Fruit fly (Drosophila melanogaster) whole organism, embryonic: ENCODE measurements around the gene Rtnl1.

Experiments used
- Aef1 ChIP-seq: fragments of 200-800 bp; sonication (Bioruptor generic); IDR thresholded peaks from 3 replicates; pipeline ENCODE4 v1.3.6; 2022; ENCODE audit warnings: missing biosample characterization, missing genetic modification characterization
- Awh ChIP-seq: fragments of 200-800 bp; sonication (Bioruptor generic); IDR thresholded peaks from 2 replicates; pipeline ENCODE4, ENCODE4 v1.3.6; 2022; ENCODE audit warnings: missing biosample characterization, missing genetic modification characterization
- BEAF-32 ChIP-seq: fragments of 200-800 bp; sonication (Bioruptor generic); optimal IDR thresholded peaks from 3 replicates; lab custom pipeline; 2017; ENCODE audit warnings: missing biosample characterization, missing genetic modification characterization, mild to moderate bottlenecking, moderate library complexity, missing genetic modification reagents
- C15 ChIP-seq: fragments of 200-800 bp; sonication (Bioruptor generic); IDR thresholded peaks from 3 replicates; pipeline ENCODE4 v1.3.6; 2022; ENCODE audit warnings: missing biosample characterization, missing genetic modification characterization
- CG10543 ChIP-seq: fragments of 200-800 bp; sonication (Bioruptor generic); optimal IDR thresholded peaks from 3 replicates; lab custom pipeline; 2017; ENCODE audit warnings: missing biosample characterization, mild to moderate bottlenecking, missing genetic modification characterization, moderate library complexity
- CG10959 ChIP-seq: fragments of 200-800 bp; sonication (Bioruptor generic); IDR thresholded peaks from 2 replicates; pipeline ENCODE4 v1.3.6; 2022; ENCODE audit warnings: missing biosample characterization, missing genetic modification characterization
- CG10979 ChIP-seq: fragments of 200-800 bp; sonication (Bioruptor generic); optimal IDR thresholded peaks from 2 replicates; lab custom pipeline; 2018; ENCODE audit warnings: missing biosample characterization, mild to moderate bottlenecking, missing genetic modification characterization, moderate library complexity
- CG12659 ChIP-seq: fragments of 200-800 bp; sonication (Bioruptor generic); optimal IDR thresholded peaks from 3 replicates; lab custom pipeline; 2017; ENCODE audit warnings: mild to moderate bottlenecking, missing biosample characterization, missing genetic modification reagents, missing genetic modification characterization
- CG13296 ChIP-seq: fragments of 200-800 bp; sonication (Bioruptor generic); optimal IDR thresholded peaks from 3 replicates; lab custom pipeline; 2018; ENCODE audit warnings: missing biosample characterization, mild to moderate bottlenecking, missing genetic modification characterization
- CG13894 ChIP-seq: fragments of 200-800 bp; sonication (Bioruptor generic); optimal IDR thresholded peaks from 3 replicates; lab custom pipeline; 2018; ENCODE audit warnings: missing biosample characterization, mild to moderate bottlenecking, missing genetic modification characterization, moderate library complexity
- CG14441 ChIP-seq: fragments of 200-800 bp; sonication (Bioruptor generic); IDR thresholded peaks from 2 replicates; pipeline ENCODE4 v1.3.6; 2022; ENCODE audit warnings: missing biosample characterization, missing genetic modification characterization
- CG15269 ChIP-seq: fragments of 200-800 bp; sonication (Bioruptor generic); optimal IDR thresholded peaks from 2 replicates; lab custom pipeline; 2018; ENCODE audit warnings: missing biosample characterization, mild to moderate bottlenecking, missing genetic modification characterization, moderate library complexity
- CG15514 ChIP-seq: fragments of 200-800 bp; sonication (Bioruptor generic); optimal IDR thresholded peaks from 3 replicates; lab custom pipeline; 2017; ENCODE audit warnings: missing biosample characterization, missing genetic modification characterization, mild to moderate bottlenecking, moderate library complexity, missing genetic modification reagents
- CG16815 ChIP-seq: fragments of 200-800 bp; sonication (Bioruptor generic); optimal IDR thresholded peaks from 3 replicates; lab custom pipeline; 2017; ENCODE audit warnings: missing biosample characterization, mild to moderate bottlenecking, missing genetic modification characterization
- CG31365 ChIP-seq: fragments of 200-800 bp; sonication (Bioruptor generic); optimal IDR thresholded peaks from 2 replicates; lab custom pipeline; 2018; ENCODE audit warnings: missing biosample characterization, mild to moderate bottlenecking, missing genetic modification characterization
- CG33557 ChIP-seq: fragments of 200-800 bp; sonication (Bioruptor generic); optimal IDR thresholded peaks from 2 replicates; lab custom pipeline; 2019; ENCODE audit warnings: missing biosample characterization, mild to moderate bottlenecking, missing genetic modification characterization, moderate library complexity
- CG4424 ChIP-seq: fragments of 200-800 bp; sonication (Bioruptor generic); optimal IDR thresholded peaks from 3 replicates; lab custom pipeline; 2016; ENCODE audit warnings: missing biosample characterization, missing genetic modification characterization
- CG4617 ChIP-seq: fragments of 200-800 bp; sonication (Bioruptor generic); optimal IDR thresholded peaks from 3 replicates; lab custom pipeline; 2016; ENCODE audit warnings: missing biosample characterization, missing genetic modification characterization, borderline replicate concordance
- CG5180 ChIP-seq: fragments of 200-800 bp; sonication (Bioruptor generic); optimal IDR thresholded peaks from 3 replicates; lab custom pipeline; 2017; ENCODE audit warnings: missing biosample characterization, missing genetic modification characterization, mild to moderate bottlenecking, moderate library complexity, missing genetic modification reagents
- CG7357 ChIP-seq: fragments of 200-800 bp; sonication (Bioruptor generic); IDR thresholded peaks from 3 replicates; pipeline ENCODE4 v1.3.6; 2022; ENCODE audit warnings: missing biosample characterization, missing genetic modification characterization
- CG9876 ChIP-seq: fragments of 200-800 bp; sonication (Bioruptor generic); optimal IDR thresholded peaks from 2 replicates; lab custom pipeline; 2016; ENCODE audit warnings: missing biosample characterization, missing genetic modification characterization
- CG9932 ChIP-seq: fragments of 200-800 bp; sonication (Bioruptor generic); IDR thresholded peaks from 2 replicates; pipeline ENCODE4 v1.3.6; 2022; ENCODE audit warnings: missing biosample characterization, missing genetic modification characterization
- D ChIP-seq, 2 experiments: fragments of 200-800 bp in 1 of 2; fragments of >200 bp in 1 of 2; sonication (Bioruptor generic) in 1 of 2; optimal IDR thresholded peaks; 2 replicates in 1 of 2; 3 replicates in 1 of 2; lab custom pipeline; 2017; ENCODE audit warnings: mild to moderate bottlenecking in 1 of 2, missing biosample characterization in 1 of 2, missing genetic modification characterization in 1 of 2, missing genetic modification reagents in 1 of 2
- Doc2 ChIP-seq: fragments of 200-800 bp; sonication (Bioruptor generic); IDR thresholded peaks from 2 replicates; pipeline ENCODE4 v1.3.6; 2022; ENCODE audit warnings: missing biosample characterization, missing genetic modification characterization
- Kr ChIP-seq: fragments of 200-800 bp; sonication (Bioruptor generic); optimal IDR thresholded peaks from 2 replicates; lab custom pipeline; 2017; ENCODE audit warnings: missing biosample characterization, mild to moderate bottlenecking, missing genetic modification characterization
- MTF-1 ChIP-seq: fragments of 200-800 bp; sonication (Bioruptor generic); optimal IDR thresholded peaks from 2 replicates; lab custom pipeline; 2018; ENCODE audit warnings: missing biosample characterization, mild to moderate bottlenecking, missing genetic modification characterization, borderline replicate concordance
- Neu2 ChIP-seq: fragments of 200-800 bp; sonication (Bioruptor generic); optimal IDR thresholded peaks from 3 replicates; lab custom pipeline; 2016; ENCODE audit warnings: missing biosample characterization, missing genetic modification characterization, borderline replicate concordance
- Poxn ChIP-seq: fragments of 200-800 bp; sonication (Bioruptor generic); IDR thresholded peaks from 2 replicates; pipeline ENCODE4 v1.3.6; 2022; ENCODE audit warnings: missing biosample characterization, missing genetic modification characterization
- Sry-δ ChIP-seq: fragments of 200-800 bp; sonication (Bioruptor generic); optimal IDR thresholded peaks from 2 replicates; lab custom pipeline; 2016; ENCODE audit warnings: missing biosample characterization, missing genetic modification characterization
- Usf ChIP-seq: fragments of 200-800 bp; sonication (Bioruptor generic); optimal IDR thresholded peaks from 2 replicates; lab custom pipeline; 2017; ENCODE audit warnings: missing genotype, missing biosample characterization, missing genetic modification characterization
- al ChIP-seq: fragments of 200-800 bp; sonication (Bioruptor generic); IDR thresholded peaks from 2 replicates; pipeline ENCODE4 v1.3.6; 2022; ENCODE audit warnings: missing biosample characterization, missing genetic modification characterization
- bab2 ChIP-seq: fragments of 200-800 bp; sonication (Bioruptor generic); optimal IDR thresholded peaks from 2 replicates; lab custom pipeline; 2016; ENCODE audit warnings: missing biosample characterization, missing genetic modification characterization
- bbx ChIP-seq: fragments of 200-800 bp; sonication (Bioruptor generic); IDR thresholded peaks from 2 replicates; pipeline ENCODE4 v1.3.6; 2022; ENCODE audit warnings: missing biosample characterization, missing genetic modification characterization; ENCODE audit not compliant: partially characterized antibody
- dan ChIP-seq: fragments of 200-800 bp; sonication (Bioruptor generic); IDR thresholded peaks from 2 replicates; pipeline ENCODE4 v1.3.6; 2022; ENCODE audit warnings: missing biosample characterization, missing genetic modification characterization
- fd3F ChIP-seq: fragments of 200-800 bp; sonication (Bioruptor generic); optimal IDR thresholded peaks from 2 replicates; lab custom pipeline; 2018; ENCODE audit warnings: missing biosample characterization, mild to moderate bottlenecking, missing genetic modification characterization, moderate library complexity
- gcm2 ChIP-seq: fragments of 200-800 bp; sonication (Bioruptor generic); optimal IDR thresholded peaks from 2 replicates; lab custom pipeline; 2016; ENCODE audit warnings: missing biosample characterization, missing genetic modification characterization
- gem ChIP-seq: fragments of 200-800 bp; sonication (Bioruptor generic); optimal IDR thresholded peaks from 2 replicates; lab custom pipeline; 2019; ENCODE audit warnings: missing biosample characterization, mild to moderate bottlenecking, missing genetic modification characterization, moderate library complexity
- gt ChIP-seq: fragments of 200-800 bp; sonication (Bioruptor generic); IDR thresholded peaks from 2 replicates; pipeline ENCODE4 v1.3.6; 2022; ENCODE audit warnings: missing biosample characterization, missing genetic modification characterization
- hb ChIP-seq: fragments of 200-800 bp; sonication (Bioruptor generic); IDR thresholded peaks from 3 replicates; pipeline ENCODE4 v1.3.6; 2022; ENCODE audit warnings: missing biosample characterization, missing genetic modification characterization; ENCODE audit not compliant: partially characterized antibody
- insv ChIP-seq, 2 experiments: fragments of 200-800 bp; sonication (Bioruptor generic); optimal IDR thresholded peaks; 3 replicates each; lab custom pipeline; 2016 to 2018; ENCODE audit warnings: missing biosample characterization in 2 of 2, missing genetic modification characterization in 2 of 2
- jumu ChIP-seq: fragments of 200-800 bp; sonication (Bioruptor generic); optimal IDR thresholded peaks from 3 replicates; lab custom pipeline; 2016; ENCODE audit warnings: missing biosample characterization, missing genetic modification characterization
- lab ChIP-seq: fragments of 200-800 bp; sonication (Bioruptor generic); optimal IDR thresholded peaks from 3 replicates; lab custom pipeline; 2017; ENCODE audit warnings: missing biosample characterization, missing genetic modification characterization, mild to moderate bottlenecking, moderate library complexity, missing genetic modification reagents
- prd ChIP-seq, 3 experiments: fragments of >200 bp in 2 of 3; fragments of 200-800 bp in 1 of 3; sonication (Bioruptor generic) in 1 of 3; optimal IDR thresholded peaks in 2 of 3; IDR thresholded peaks in 1 of 3; 2 replicates in 2 of 3; 3 replicates in 1 of 3; pipeline versions ENCODE4 v1.3.6 to Lab custom; 2017 to 2022; ENCODE audit warnings: missing biosample characterization in 1 of 3, missing genetic modification characterization in 1 of 3
- pzg ChIP-seq: fragments of 200-800 bp; sonication (Bioruptor generic); optimal IDR thresholded peaks from 3 replicates; lab custom pipeline; 2018; ENCODE audit warnings: missing biosample characterization, mild to moderate bottlenecking, missing genetic modification characterization, moderate library complexity
- ranshi ChIP-seq: fragments of 200-800 bp; sonication (Bioruptor generic); IDR thresholded peaks from 2 replicates; pipeline ENCODE4 v1.3.6; 2022; ENCODE audit warnings: missing biosample characterization, missing genetic modification characterization
- sens-2 ChIP-seq: fragments of 200-800 bp; sonication (Bioruptor generic); IDR thresholded peaks from 2 replicates; pipeline ENCODE4 v1.3.6; 2022; ENCODE audit warnings: missing biosample characterization, missing genetic modification characterization
- wek ChIP-seq: fragments of 200-800 bp; sonication (Bioruptor generic); optimal IDR thresholded peaks from 3 replicates; lab custom pipeline; 2018; ENCODE audit warnings: missing biosample characterization, mild to moderate bottlenecking, missing genetic modification characterization, moderate library complexity
- z ChIP-seq: fragments of 200-800 bp; sonication (Bioruptor generic); IDR thresholded peaks from 3 replicates; pipeline ENCODE4 v1.3.6; 2022; ENCODE audit warnings: missing biosample characterization, missing genetic modification characterization

Gene Rtnl1

dm6 chr2L:4973731-4974415, 35.6 kb downstream of the Rtnl1 start, which contains the start of gene mRpL28 (continued):
- TF ChIP-seq ranshi (no peak), lab (GFP tag; lab: Kevin White, UChicago) (no peak), jumu (GFP tag; lab: Kevin White, UChicago) (no peak), Poxn (GFP tag; lab: Robert Waterston, UW) (no peak), wek (GFP tag; lab: Kevin White, UChicago) (no peak), dan (GFP tag; lab: Robert Waterston, UW) (no peak), Awh (no peak), Usf (no peak), gcm2 (GFP tag; lab: Kevin White, UChicago) (no peak), bab2 (GFP tag; lab: Kevin White, UChicago) (no peak), Aef1 (no peak), CG10543 (GFP tag; lab: Kevin White, UChicago) (no peak), CG7357 (no peak), CG10979 (tag; lab: Kevin White, UChicago) (no peak), CG9876 (GFP tag; lab: Kevin White, UChicago) (no peak), BEAF-32 (peak; percentile 40), prd (optimal IDR thresholded peaks at IDR 0.05; lab: Kevin White, UChicago) (no peak), prd (GFP tag; IDR thresholded peaks at IDR 0.05; lab: Robert Waterston, UW) (0 out of 3 replicates have a peak, but pooled peaks have one; percentile 26), Neu2 (GFP tag; lab: Kevin White, UChicago) (no peak), C15 (GFP tag; lab: Robert Waterston, UW) (no peak), CG33557 (GFP tag; lab: Kevin White, UChicago) (no peak), gt (GFP tag; lab: Robert Waterston, UW) (no peak), CG15514 (GFP tag; lab: Kevin White, UChicago) (peak; percentile 26), sens-2 (GFP tag; lab: Robert Waterston, UW) (no peak), CG4424 (GFP tag; lab: Kevin White, UChicago) (no peak), CG9932 (peak; percentile 67), CG12659 (peak; percentile 58), Sry-δ (no peak), CG13894 (tag; lab: Kevin White, UChicago) (no peak), CG10959 (GFP tag; lab: Robert Waterston, UW) (no peak), CG15269 (tag; lab: Kevin White, UChicago) (no peak), CG14441 (no peak), hb (no peak), CG5180 (GFP tag; lab: Kevin White, UChicago) (no peak), pzg (GFP tag; lab: Kevin White, UChicago) (peak; percentile 44), CG13296 (no peak), MTF-1 (GFP tag; lab: Kevin White, UChicago) (no peak), z (no peak), fd3F (GFP tag; lab: Kevin White, UChicago) (no peak), al (no peak), gem (no peak), CG4617 (GFP tag; lab: Kevin White, UChicago) (peak; percentile 54), Kr (GFP tag; lab: Kevin White, UChicago) (no peak), bbx (peak; percentile 56; the same call in 1 of the 2 replicates), Doc2 (GFP tag; lab: Robert Waterston, UW) (no peak), CG31365 (tag; lab: Kevin White, UChicago) (no peak), D (optimal IDR thresholded peaks at IDR 0.05; lab: Kevin White, UChicago) (no peak), D (GFP tag; optimal IDR thresholded peaks at IDR 0.05; lab: Kevin White, UChicago) (no peak), insv (GFP tag; optimal IDR thresholded peaks at IDR 0.05; lab: Kevin White, UChicago) (no peak), CG16815 (no peak)
